Worm (Caenorhabditis elegans) whole organism, midembryonic: ENCODE data around the gene T08G2.2.

ENCODE experiments used
- T22C8.4 ChIP-seq: fragments of 200-800 bp; sonication (Bioruptor generic); IDR thresholded peaks from 2 replicates; pipeline ENCODE4 v1.3.6; 2022; ENCODE audit warnings: missing genetic modification characterization, missing compliant biosample characterization
- cog-1 ChIP-seq: sonication (generic microtip); optimal IDR thresholded peaks from 2 replicates; lab custom pipeline; 2016; ENCODE audit warnings: missing genetic modification characterization, missing compliant biosample characterization
- flt-1 ChIP-seq: fragments of 200-800 bp; sonication (Bioruptor generic); IDR thresholded peaks from 2 replicates; pipeline ENCODE4 v1.3.6; 2022; ENCODE audit warnings: missing genetic modification characterization, missing compliant biosample characterization
- klf-2 ChIP-seq: fragments of 200-800 bp; sonication (Bioruptor generic); conservative IDR thresholded peaks from 2 replicates; pipeline ENCODE4 v1.3.6; 2022; ENCODE audit warnings: missing genetic modification reagents, missing genetic modification characterization, missing compliant biosample characterization
- med-1 ChIP-seq: sonication (generic microtip); optimal IDR thresholded peaks from 2 replicates; lab custom pipeline; 2017; ENCODE audit warnings: missing genetic modification characterization, mild to moderate bottlenecking, missing compliant biosample characterization, antibody characterized with exemption, missing genetic modification reagents; ENCODE audit not compliant: insufficient read depth
- ref-1 ChIP-seq: fragments of 200-800 bp; sonication (Bioruptor generic); conservative IDR thresholded peaks from 2 replicates; pipeline ENCODE4 v1.3.6; 2022; ENCODE audit warnings: missing genetic modification reagents, missing genetic modification characterization, missing compliant biosample characterization
- tab-1 ChIP-seq: fragments of 200-800 bp; sonication (Bioruptor generic); IDR thresholded peaks from 2 replicates; pipeline ENCODE4 v1.3.6; 2022; ENCODE audit warnings: missing genetic modification characterization, missing compliant biosample characterization
- ztf-23 ChIP-seq: fragments of 200-800 bp; sonication (Bioruptor generic); IDR thresholded peaks from 2 replicates; pipeline ENCODE4 v1.3.6; 2022; ENCODE audit warnings: missing genetic modification reagents, missing genetic modification characterization, missing compliant biosample characterization
- ztf-29 ChIP-seq: fragments of 200-800 bp; sonication (Bioruptor generic); IDR thresholded peaks from 2 replicates; pipeline ENCODE4 v1.3.6; 2022; ENCODE audit warnings: missing genetic modification reagents, missing genetic modification characterization, missing compliant biosample characterization

T08G2.2 gene

ce11 chrX:17209265-17209664 lies at the start of gene T08G2.2:
TSS of gene T08G2.2 (minus strand) at chrX:17209365.
- TF ChIP-seq med-1 (GFP tag; lab: Kevin White, UChicago) (no peak), tab-1 (no peak), T22C8.4 (no peak), ref-1 (no peak)

- no peak for TF ChIP-seq klf-2
- no peak for TF ChIP-seq ztf-29 (GFP tag; lab: Robert Waterston, UW)
- no peak for TF ChIP-seq med-1 (GFP tag; lab: Kevin White, UChicago)
- no peak for TF ChIP-seq flt-1
- TF ChIP-seq ref-1, result no peak
- TF ChIP-seq T22C8.4, result no peak
- TF ChIP-seq tab-1, result no peak
- no peak for TF ChIP-seq ztf-23
- no peak for TF ChIP-seq cog-1
These were observed 47.6 kb upstream of the T08G2.2 start, which contains the start of gene Y40C7B.4 for ce11 chrX:17256769-17257168. TSS of gene Y40C7B.4 (minus strand) at chrX:17256787.

ce11 chrX:17247260-17247659 lies 38.1 kb upstream of the T08G2.2 start:
- TF ChIP-seq tab-1, result no peak
- TF ChIP-seq ztf-29 (GFP tag; lab: Robert Waterston, UW), result no peak
- TF ChIP-seq cog-1, result no peak
- no peak for TF ChIP-seq klf-2
- no peak for TF ChIP-seq ref-1
- no peak for TF ChIP-seq T22C8.4
- no peak for TF ChIP-seq ztf-23
- no peak for TF ChIP-seq flt-1
- TF ChIP-seq med-1 (GFP tag; lab: Kevin White, UChicago), result no peak

- no peak for TF ChIP-seq klf-2
- TF ChIP-seq cog-1, result no peak
- TF ChIP-seq med-1 (GFP tag; lab: Kevin White, UChicago), result no peak
- TF ChIP-seq ztf-23, result no peak
- no peak for TF ChIP-seq ztf-29 (GFP tag; lab: Robert Waterston, UW)
- no peak for TF ChIP-seq tab-1
- no peak for TF ChIP-seq flt-1
- TF ChIP-seq T22C8.4, result no peak
- TF ChIP-seq ref-1, result no peak
These were observed 33.9 kb upstream of the T08G2.2 start, which contains the start of gene T25G12.13 for ce11 chrX:17243053-17243452. TSS of gene T25G12.13 (plus strand) at chrX:17243353.

- TF ChIP-seq T22C8.4 (no peak), cog-1 (no peak), klf-2 (no peak), ztf-29 (GFP tag; lab: Robert Waterston, UW) (no peak), ref-1 (no peak), tab-1 (no peak), med-1 (GFP tag; lab: Kevin White, UChicago) (no peak), ztf-23 (no peak), flt-1 (no peak)
These were observed 28.3 kb upstream of the T08G2.2 start, which contains the start of gene T25G12.11 for ce11 chrX:17237439-17237838. TSS of gene T25G12.11 (minus strand) at chrX:17237539.

ce11 chrX:17235749-17236561 lies 26.8 kb upstream of the T08G2.2 start, which contains the start of gene dhs-30:
TSS of gene dhs-30 (minus strand) at chrX:17235838.
- no peak for TF ChIP-seq med-1 (GFP tag; lab: Kevin White, UChicago)
- TF ChIP-seq T22C8.4, result no peak
- no peak for TF ChIP-seq ztf-23
- TF ChIP-seq tab-1, result no peak
- TF ChIP-seq ref-1, result no peak
- TF ChIP-seq klf-2, result no peak
- TF ChIP-seq ztf-29 (GFP tag; lab: Robert Waterston, UW), result no peak
- TF ChIP-seq cog-1, result no peak
- TF ChIP-seq flt-1, result no peak

ce11 chrX:17234988-17235387 lies 25.8 kb upstream of the T08G2.2 start:
- TF ChIP-seq cog-1 (no peak), klf-2 (no peak), T22C8.4 (no peak), ref-1 (no peak), flt-1 (no peak), tab-1 (no peak), ztf-23 (no peak), med-1 (GFP tag; lab: Kevin White, UChicago) (no peak), ztf-29 (GFP tag; lab: Robert Waterston, UW) (no peak)

ce11 chrX:17231348-17231747 lies 22.2 kb upstream of the T08G2.2 start, which contains the start of gene T25G12.3:
TSS of gene T25G12.3 (plus strand) at chrX:17231648.
- TF ChIP-seq med-1 (GFP tag; lab: Kevin White, UChicago), result no peak
- TF ChIP-seq flt-1, result no peak
- no peak for TF ChIP-seq ztf-29 (GFP tag; lab: Robert Waterston, UW)
- no peak for TF ChIP-seq klf-2
- no peak for TF ChIP-seq cog-1
- TF ChIP-seq ref-1, result no peak
- TF ChIP-seq T22C8.4, result no peak
- TF ChIP-seq tab-1, result no peak
- TF ChIP-seq ztf-23, result no peak

ce11 chrX:17230108-17230507 lies 20.9 kb upstream of the T08G2.2 start, which contains the start of gene T25G12.6:
TSS of gene T25G12.6 (minus strand) at chrX:17230208.
- no peak for TF ChIP-seq T22C8.4
- no peak for TF ChIP-seq med-1 (GFP tag; lab: Kevin White, UChicago)
- TF ChIP-seq klf-2, result no peak
- TF ChIP-seq flt-1, result no peak
- TF ChIP-seq tab-1, result no peak
- TF ChIP-seq cog-1, result no peak
- TF ChIP-seq ztf-29 (GFP tag; lab: Robert Waterston, UW), result no peak
- no peak for TF ChIP-seq ref-1
- TF ChIP-seq ztf-23, result no peak

- no peak for TF ChIP-seq flt-1
- no peak for TF ChIP-seq klf-2
- no peak for TF ChIP-seq tab-1
- no peak for TF ChIP-seq ztf-23
- no peak for TF ChIP-seq ref-1
- TF ChIP-seq med-1 (GFP tag; lab: Kevin White, UChicago), result no peak
These were observed 18.2 kb upstream of the T08G2.2 start for ce11 chrX:17227376-17227775.
